Fruit fly (Drosophila melanogaster) whole organism, wandering third instar larva: ENCODE results near the gene Pcmt.

Source experiments
- CG32264 ChIP-seq: fragments of 200-800 bp; sonication (Bioruptor generic); optimal IDR thresholded peaks from 2 replicates; lab custom pipeline; 2016; ENCODE audit warnings: missing biosample characterization, missing genetic modification characterization
- CG9705 ChIP-seq: fragments of 200-800 bp; sonication (Bioruptor generic); optimal IDR thresholded peaks from 2 replicates; lab custom pipeline; 2018; ENCODE audit warnings: missing biosample characterization, mild to moderate bottlenecking, missing genetic modification characterization
- CrebA ChIP-seq: fragments of 200-800 bp; sonication (Bioruptor generic); optimal IDR thresholded peaks from 2 replicates; lab custom pipeline; 2016; ENCODE audit warnings: missing biosample characterization, mild to moderate bottlenecking, missing genetic modification characterization, borderline replicate concordance
- Dfd ChIP-seq: fragments of >200 bp; optimal IDR thresholded peaks from 2 replicates; lab custom pipeline; 2017; ENCODE audit warnings: missing biosample characterization, missing genetic modification characterization
- Dif ChIP-seq: fragments of 200-275, 200-300 bp; sonication (Bioruptor generic); optimal IDR thresholded peaks from 2 replicates; lab custom pipeline; 2018; ENCODE audit warnings: missing biosample characterization, missing genetic modification characterization; ENCODE audit not compliant: partially characterized antibody
- GATAd ChIP-seq: sonication (Bioruptor generic); optimal IDR thresholded peaks from 2 replicates; lab custom pipeline; 2016; ENCODE audit warnings: missing biosample characterization, missing genetic modification characterization
- HLH106 ChIP-seq: fragments of 200-800 bp; optimal IDR thresholded peaks from 3 replicates; lab custom pipeline; 2019; ENCODE audit warnings: missing biosample characterization, mild to moderate bottlenecking, missing genetic modification characterization, moderate library complexity
- Hnf4 ChIP-seq: fragments of 200-800 bp; sonication (Bioruptor generic); optimal IDR thresholded peaks from 2 replicates; lab custom pipeline; 2016; ENCODE audit warnings: missing biosample characterization, mild to moderate bottlenecking, missing genetic modification characterization
- Hr83 ChIP-seq: fragments of 200-300 bp; sonication (Bioruptor generic); optimal IDR thresholded peaks from 2 replicates; lab custom pipeline; 2016; ENCODE audit warnings: missing biosample characterization, mild to moderate bottlenecking, missing genetic modification characterization, moderate library complexity; ENCODE audit not compliant: poor library complexity, severe bottlenecking
- Jra ChIP-seq: sonication (Bioruptor generic); optimal IDR thresholded peaks from 2 replicates; lab custom pipeline; 2016; ENCODE audit warnings: missing biosample characterization, missing genetic modification characterization
- Mio ChIP-seq: sonication (Bioruptor generic); optimal IDR thresholded peaks from 2 replicates; lab custom pipeline; 2016; ENCODE audit warnings: missing biosample characterization, missing genetic modification characterization
- Myc ChIP-seq: fragments of >200 bp; optimal IDR thresholded peaks from 2 replicates; lab custom pipeline; 2017
- OdsH ChIP-seq: fragments of 200-800 bp; sonication (Bioruptor generic); optimal IDR thresholded peaks from 2 replicates; lab custom pipeline; 2016; ENCODE audit warnings: missing biosample characterization, mild to moderate bottlenecking, missing genetic modification characterization
- Rel ChIP-seq, 2 experiments: fragments of 200-800 bp; sonication (Bioruptor generic) in 1 of 2; optimal IDR thresholded peaks; 2 replicates in 1 of 2; 3 replicates in 1 of 2; lab custom pipeline; 2016 to 2019; ENCODE audit warnings: mild to moderate bottlenecking in 2 of 2, missing biosample characterization in 2 of 2, missing genetic modification characterization in 2 of 2, moderate library complexity in 1 of 2
- Sp1 ChIP-seq: fragments of 200-800 bp; sonication (Bioruptor generic); optimal IDR thresholded peaks from 3 replicates; lab custom pipeline; 2019; ENCODE audit warnings: missing biosample characterization, mild to moderate bottlenecking, missing genetic modification characterization, moderate library complexity
- Vsx2 ChIP-seq: fragments of 200-300, 225-300 bp; sonication (Bioruptor generic); optimal IDR thresholded peaks from 2 replicates; lab custom pipeline; 2018; ENCODE audit warnings: missing biosample characterization, missing genetic modification characterization; ENCODE audit not compliant: partially characterized antibody
- br ChIP-seq: fragments of 200-800 bp; sonication (Bioruptor generic); optimal IDR thresholded peaks from 2 replicates; lab custom pipeline; 2016; ENCODE audit warnings: missing biosample characterization, missing genetic modification characterization
- brk ChIP-seq: fragments of 200-800 bp; sonication (Bioruptor generic); optimal IDR thresholded peaks from 2 replicates; lab custom pipeline; 2016; ENCODE audit warnings: missing biosample characterization, mild to moderate bottlenecking, missing genetic modification characterization
- dl ChIP-seq, 2 experiments: fragments of 175-275, 200-275 bp in 1 of 2; fragments of 200-275 bp in 1 of 2; sonication (Bioruptor generic); optimal IDR thresholded peaks; lab custom pipeline; 2018; ENCODE audit warnings: mild to moderate bottlenecking in 2 of 2, missing biosample characterization in 2 of 2, missing genetic modification characterization in 2 of 2, moderate library complexity in 2 of 2; ENCODE audit not compliant: partially characterized antibody in 2 of 2, insufficient read depth in 1 of 2
- dmrt93B ChIP-seq: fragments of 200-800 bp; sonication (Bioruptor generic); optimal IDR thresholded peaks from 2 replicates; lab custom pipeline; 2018; ENCODE audit warnings: missing biosample characterization, mild to moderate bottlenecking, missing genetic modification characterization
- dsf ChIP-seq: sonication (Bioruptor generic); optimal IDR thresholded peaks from 2 replicates; lab custom pipeline; 2016; ENCODE audit warnings: missing biosample characterization, missing genetic modification characterization, borderline replicate concordance
- ey ChIP-seq: fragments of 200-800 bp; sonication (Bioruptor generic); optimal IDR thresholded peaks from 2 replicates; lab custom pipeline; 2016; ENCODE audit warnings: missing biosample characterization, missing genetic modification characterization
- foxo ChIP-seq, 2 experiments: fragments of 200-800 bp; sonication (Bioruptor generic); optimal IDR thresholded peaks; 2 replicates in 1 of 2; 3 replicates in 1 of 2; lab custom pipeline; 2016 to 2017; ENCODE audit warnings: missing biosample characterization in 2 of 2, missing genetic modification characterization in 2 of 2
- fru ChIP-seq: fragments of 200-800 bp; sonication (Bioruptor generic); optimal IDR thresholded peaks from 3 replicates; lab custom pipeline; 2016; ENCODE audit warnings: missing biosample characterization, mild to moderate bottlenecking, missing genetic modification characterization
- h ChIP-seq: fragments of 200-800 bp; sonication (Bioruptor generic); optimal IDR thresholded peaks from 3 replicates; lab custom pipeline; 2016; ENCODE audit warnings: missing biosample characterization, mild to moderate bottlenecking, missing genetic modification characterization
- jim ChIP-seq: fragments of 175-275, 200-325 bp; sonication (Bioruptor generic); optimal IDR thresholded peaks from 2 replicates; lab custom pipeline; 2016; ENCODE audit warnings: missing biosample characterization, mild to moderate bottlenecking, missing genetic modification characterization
- lola ChIP-seq: fragments of >200 bp; optimal IDR thresholded peaks from 2 replicates; lab custom pipeline; 2017; ENCODE audit warnings: missing biosample characterization, missing genetic modification characterization
- psq ChIP-seq: fragments of 200-800 bp; sonication (Bioruptor generic); optimal IDR thresholded peaks from 3 replicates; lab custom pipeline; 2017; ENCODE audit warnings: missing biosample characterization, mild to moderate bottlenecking, missing genetic modification characterization, moderate library complexity
- rgr ChIP-seq: fragments of 200-800 bp; sonication (Bioruptor generic); optimal IDR thresholded peaks from 3 replicates; lab custom pipeline; 2016; ENCODE audit warnings: missing biosample characterization, mild to moderate bottlenecking, missing genetic modification characterization
- sv ChIP-seq: fragments of 200-800 bp; sonication (Bioruptor generic); optimal IDR thresholded peaks from 3 replicates; lab custom pipeline; 2016; ENCODE audit warnings: missing biosample characterization, missing genetic modification characterization
- usp ChIP-seq: fragments of >200 bp; optimal IDR thresholded peaks from 2 replicates; lab custom pipeline; 2017; ENCODE audit warnings: missing biosample characterization, missing genetic modification characterization
- woc ChIP-seq: sonication (Bioruptor generic); optimal IDR thresholded peaks from 2 replicates; lab custom pipeline; 2016; ENCODE audit warnings: missing biosample characterization, mild to moderate bottlenecking, missing genetic modification characterization

Gene Pcmt

DNA sequence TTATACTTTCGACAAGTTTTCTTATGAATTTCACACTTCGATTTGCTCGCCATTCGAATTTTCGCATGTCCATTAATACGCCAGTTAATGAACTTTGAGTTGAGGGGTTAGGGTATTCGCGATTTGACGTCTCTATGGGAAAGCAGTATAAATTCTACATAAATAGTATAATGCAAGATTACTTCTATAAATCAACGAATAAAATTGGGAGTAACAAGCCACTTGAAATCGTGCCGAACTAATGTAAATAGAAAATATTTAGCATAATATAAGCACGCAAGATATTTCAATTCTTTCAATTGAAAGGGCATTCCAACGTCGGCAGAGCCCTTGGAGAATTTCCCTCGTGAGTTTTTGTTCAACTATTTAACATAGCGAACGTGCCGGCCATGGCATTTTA, 33.5 kb downstream of the Pcmt start:
- no peak for TF ChIP-seq Jra (GFP tag; lab: Kevin White, UChicago)
- no peak for TF ChIP-seq CrebA (GFP tag; lab: Kevin White, UChicago)
- TF ChIP-seq CG9705 (GFP tag; lab: Kevin White, UChicago) = no peak
- TF ChIP-seq psq (GFP tag; lab: Kevin White, UChicago) = no peak
- no peak for TF ChIP-seq Sp1 (GFP tag; lab: Kevin White, UChicago)
- no peak for TF ChIP-seq Myc
- no peak for TF ChIP-seq Dif
- TF ChIP-seq brk = no peak
- TF ChIP-seq br (GFP tag; lab: Kevin White, UChicago) = no peak
- TF ChIP-seq jim = no peak
- no peak for TF ChIP-seq foxo (GFP tag; optimal IDR thresholded peaks at IDR 0.05; lab: Kevin White, UChicago)
- TF ChIP-seq HLH106 = no peak
- TF ChIP-seq dl (GFP tag; optimal IDR thresholded peaks at IDR 0.05; lab: Kevin White, UChicago; ENCODE audit: insufficient read depth in 1 of 2, partially characterized antibody in 2 of 2) = no peak
- no peak for TF ChIP-seq fru (GFP tag; lab: Kevin White, UChicago)
- TF ChIP-seq, all 38 proteins: peak for 0

DNA sequence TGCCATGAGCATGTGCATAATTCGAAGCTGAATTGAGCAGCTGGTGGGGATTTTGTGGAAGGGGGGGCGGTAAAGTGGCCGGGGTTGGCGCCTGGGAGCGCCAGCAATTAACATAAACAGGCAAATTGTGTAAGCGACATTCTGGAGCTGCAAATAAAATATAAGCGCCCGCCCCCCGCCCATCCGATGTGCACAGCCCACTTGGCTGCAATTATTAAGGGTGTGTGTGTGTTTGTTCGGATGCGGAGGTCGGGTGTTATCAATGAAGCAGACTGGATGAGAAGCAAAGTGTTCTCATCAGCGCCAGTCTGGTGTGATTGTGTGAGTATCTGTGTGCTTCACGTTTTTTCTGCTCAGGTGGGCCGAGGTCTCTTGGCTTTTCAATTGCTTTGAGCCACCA, 34.3 kb downstream of the Pcmt start:
- TF ChIP-seq Hr83 (GFP tag; lab: Kevin White, UChicago) (no peak), Dfd (no peak), Mio (GFP tag; lab: Kevin White, UChicago) (no peak), Rel (GFP tag; optimal IDR thresholded peaks at IDR 0.05; lab: Kevin White, UChicago) (no peak), Rel (tag; optimal IDR thresholded peaks at IDR 0.05; lab: Kevin White, UChicago) (peak; percentile 67), Jra (GFP tag; lab: Kevin White, UChicago) (no peak)

DNA sequence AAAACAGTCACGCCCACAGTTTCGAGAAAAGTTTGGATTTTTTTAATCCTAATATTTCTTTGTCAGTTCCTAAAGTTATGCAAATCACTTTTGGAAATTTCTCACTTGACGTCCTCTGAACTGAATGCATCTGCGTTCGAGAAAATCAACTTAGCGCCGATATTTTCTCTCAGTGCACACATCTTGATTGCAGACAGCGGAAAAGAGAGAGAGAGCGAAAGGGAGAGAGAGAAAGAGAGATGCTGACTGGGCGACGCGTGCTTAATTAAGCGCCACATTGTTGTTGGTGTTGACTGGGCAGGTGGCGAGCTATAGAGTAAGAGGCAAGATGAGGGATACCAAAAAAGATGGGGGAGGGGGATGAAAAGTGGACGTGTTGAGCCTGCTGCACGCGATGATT, 35.5 kb downstream of the Pcmt start:
- TF ChIP-seq Dfd = no peak
- TF ChIP-seq jim = no peak
- TF ChIP-seq woc = peak; percentile 60
- peak; percentile 35 for TF ChIP-seq h (GFP tag; lab: Kevin White, UChicago)
- peak; percentile 8 for TF ChIP-seq dmrt93B (GFP tag; lab: Kevin White, UChicago)
- TF ChIP-seq CrebA (GFP tag; lab: Kevin White, UChicago) = no peak
- no peak for TF ChIP-seq dl (GFP tag; optimal IDR thresholded peaks at IDR 0.05; lab: Kevin White, UChicago; ENCODE audit: insufficient read depth in 1 of 2, partially characterized antibody in 2 of 2)
- TF ChIP-seq lola (GFP tag; lab: Kevin White, UChicago) = no peak
- no peak for TF ChIP-seq Mio (GFP tag; lab: Kevin White, UChicago)
- peak; percentile 24 for TF ChIP-seq br (GFP tag; lab: Kevin White, UChicago)
- peak; percentile 37 for TF ChIP-seq rgr (GFP tag; lab: Kevin White, UChicago)
- no peak for TF ChIP-seq usp
- peak; percentile 30 for TF ChIP-seq psq (GFP tag; lab: Kevin White, UChicago)
- no peak for TF ChIP-seq Hnf4 (GFP tag; lab: Kevin White, UChicago)
- TF ChIP-seq fru (GFP tag; lab: Kevin White, UChicago) = peak; percentile 55
- peak; percentile 39 for TF ChIP-seq OdsH (GFP tag; lab: Kevin White, UChicago)
- peak in 1 of 2 experiments; percentile 62 for TF ChIP-seq foxo (GFP tag; optimal IDR thresholded peaks at IDR 0.05; lab: Kevin White, UChicago)
- peak; percentile 40 for TF ChIP-seq ey (GFP tag; lab: Kevin White, UChicago)
- no peak for TF ChIP-seq CG32264 (GFP tag; lab: Kevin White, UChicago)
- TF ChIP-seq HLH106 = peak; percentile 48
- no peak for TF ChIP-seq Rel (GFP tag; optimal IDR thresholded peaks at IDR 0.05; lab: Kevin White, UChicago)
- TF ChIP-seq Rel (tag; optimal IDR thresholded peaks at IDR 0.05; lab: Kevin White, UChicago) = no peak
- TF ChIP-seq, all 38 proteins: peak for 11

DNA sequence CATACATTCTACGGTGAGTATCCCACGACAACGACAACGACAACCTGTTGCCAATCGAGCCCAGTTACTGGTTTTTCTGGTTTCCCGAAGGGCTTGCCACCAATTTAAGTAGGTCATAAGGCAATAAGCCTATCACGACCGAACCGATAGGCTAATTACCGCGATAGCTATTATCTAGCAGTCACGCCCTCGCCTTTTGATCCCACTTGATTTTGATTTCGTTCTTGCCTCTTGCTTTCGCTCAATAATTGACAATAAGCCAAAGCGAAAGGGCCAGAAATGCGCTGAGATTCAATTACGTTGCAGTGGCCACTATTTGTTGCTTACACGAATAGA, 36.3 kb downstream of the Pcmt start:
- no peak for TF ChIP-seq Mio (GFP tag; lab: Kevin White, UChicago)
- no peak for TF ChIP-seq brk
- no peak for TF ChIP-seq jim
- peak; percentile 71 for TF ChIP-seq Vsx2 (GFP tag; lab: Kevin White, UChicago)
- no peak for TF ChIP-seq HLH106
- TF ChIP-seq fru (GFP tag; lab: Kevin White, UChicago) = no peak
- no peak for TF ChIP-seq sv
- TF ChIP-seq GATAd (GFP tag; lab: Kevin White, UChicago) = no peak
- TF ChIP-seq dsf (GFP tag; lab: Kevin White, UChicago) = no peak
- peak; percentile 44 for TF ChIP-seq Dif
- TF ChIP-seq rgr (GFP tag; lab: Kevin White, UChicago) = no peak
- no peak for TF ChIP-seq Jra (GFP tag; lab: Kevin White, UChicago)
